Worm (Caenorhabditis elegans) whole organism, young adult: ENCODE measurements around the gene fezf-1.

Experiments used
- C06A6.2 ChIP-seq: fragments of 200-800 bp; sonication (Bioruptor generic); conservative IDR thresholded peaks from 2 replicates; pipeline ENCODE4 v1.3.6; 2022; ENCODE audit warnings: missing genetic modification characterization, missing compliant biosample characterization
- F39B2.1 ChIP-seq: fragments of 200-800 bp; sonication (Bioruptor generic); IDR thresholded peaks from 2 replicates; pipeline ENCODE4 v1.3.6; 2022; ENCODE audit warnings: missing genetic modification reagents, missing genetic modification characterization, missing compliant biosample characterization
- F49E8.2 ChIP-seq: sonication (generic microtip); optimal IDR thresholded peaks from 3 replicates; lab custom pipeline; 2017; ENCODE audit warnings: missing genetic modification characterization, mild to moderate bottlenecking, missing compliant biosample characterization, antibody characterized with exemption, moderate library complexity; ENCODE audit not compliant: insufficient read depth
- F57A8.1 ChIP-seq: fragments of 200-800 bp; sonication (Bioruptor generic); optimal IDR thresholded peaks from 2 replicates; lab custom pipeline; 2018; ENCODE audit warnings: mild to moderate bottlenecking, missing genetic modification characterization, moderate library complexity, missing compliant biosample characterization
- K12H6.12 ChIP-seq: fragments of 200-800 bp; sonication (Bioruptor generic); optimal IDR thresholded peaks from 2 replicates; lab custom pipeline; 2018; ENCODE audit warnings: mild to moderate bottlenecking, missing genetic modification characterization, missing compliant biosample characterization
- T07F8.4 ChIP-seq: sonication (generic microtip); optimal IDR thresholded peaks from 2 replicates; lab custom pipeline; 2016; ENCODE audit warnings: mild to moderate bottlenecking, missing genetic modification characterization, moderate library complexity, missing compliant biosample characterization
- Y56A3A.18 ChIP-seq: fragments of 200-800 bp; sonication (Bioruptor generic); IDR thresholded peaks from 2 replicates; pipeline ENCODE4 v1.3.6; 2022; ENCODE audit warnings: missing genetic modification reagents, missing genetic modification characterization, missing compliant biosample characterization
- Y79H2A.3 ChIP-seq: fragments of 200-800 bp; sonication (Bioruptor generic); conservative IDR thresholded peaks from 2 replicates; pipeline ENCODE4 v1.3.6; 2022; ENCODE audit warnings: missing genetic modification reagents, missing genetic modification characterization, missing compliant biosample characterization
- aptf-2 ChIP-seq: fragments of 200-800 bp; sonication (Bioruptor generic); conservative IDR thresholded peaks from 2 replicates; pipeline ENCODE4 v1.3.6; 2022; ENCODE audit warnings: missing genetic modification reagents, missing genetic modification characterization, missing compliant biosample characterization
- aptf-3 ChIP-seq: fragments of 200-800 bp; sonication (Bioruptor generic); IDR thresholded peaks from 2 replicates; pipeline ENCODE4 v1.3.6; 2022; ENCODE audit warnings: missing genetic modification characterization, missing compliant biosample characterization
- attf-5 ChIP-seq: fragments of 200-800 bp; sonication (Bioruptor generic); optimal IDR thresholded peaks from 2 replicates; lab custom pipeline; 2018; ENCODE audit warnings: mild to moderate bottlenecking, missing genetic modification characterization, missing compliant biosample characterization
- attf-6 ChIP-seq: fragments of 200-800 bp; sonication (Bioruptor generic); IDR thresholded peaks from 2 replicates; pipeline ENCODE4 v1.3.6; 2022; ENCODE audit warnings: missing genetic modification reagents, missing genetic modification characterization, missing compliant biosample characterization
- bed-1 ChIP-seq: fragments of 200-800 bp; sonication (Bioruptor generic); IDR thresholded peaks from 2 replicates; pipeline ENCODE4 v1.3.6; 2022; ENCODE audit warnings: missing genetic modification reagents, missing genetic modification characterization, missing compliant biosample characterization
- cebp-1 ChIP-seq, 2 experiments: fragments of 200-800 bp in 1 of 2; sonication (Bioruptor generic) in 1 of 2; sonication (generic microtip) in 1 of 2; IDR thresholded peaks in 1 of 2; optimal IDR thresholded peaks in 1 of 2; 2 replicates each; pipeline versions ENCODE4 v1.3.6 to Lab custom; 2017 to 2022; ENCODE audit warnings: missing compliant biosample characterization in 2 of 2, missing genetic modification characterization in 2 of 2, mild to moderate bottlenecking in 1 of 2, missing genetic modification reagents in 1 of 2, moderate library complexity in 1 of 2
- cebp-2 ChIP-seq: fragments of 200-800 bp; sonication (Bioruptor generic); IDR thresholded peaks from 2 replicates; pipeline ENCODE4 v1.3.6; 2022; ENCODE audit warnings: missing genetic modification characterization, missing compliant biosample characterization
- ceh-100 ChIP-seq: fragments of 200-800 bp; sonication (Bioruptor generic); IDR thresholded peaks from 2 replicates; pipeline ENCODE4 v1.3.6; 2022; ENCODE audit warnings: missing genetic modification reagents, missing genetic modification characterization, missing compliant biosample characterization
- ceh-91 ChIP-seq: fragments of 200-800 bp; sonication (Bioruptor generic); IDR thresholded peaks from 2 replicates; pipeline ENCODE4 v1.3.6; 2022; ENCODE audit warnings: missing genetic modification reagents, missing genetic modification characterization, missing compliant biosample characterization
- chd-7 ChIP-seq: sonication (generic microtip); optimal IDR thresholded peaks from 2 replicates; lab custom pipeline; 2016; ENCODE audit warnings: mild to moderate bottlenecking, missing genetic modification characterization, moderate library complexity, missing compliant biosample characterization
- die-1 ChIP-seq: sonication (generic microtip); optimal IDR thresholded peaks from 2 replicates; lab custom pipeline; 2016; ENCODE audit warnings: missing genotype, mild to moderate bottlenecking, missing genetic modification characterization, missing compliant biosample characterization
- egl-44 ChIP-seq: fragments of 200-800 bp; sonication (Bioruptor generic); IDR thresholded peaks from 2 replicates; pipeline ENCODE4 v1.3.6; 2022; ENCODE audit warnings: missing genetic modification reagents, missing genetic modification characterization, missing compliant biosample characterization
- ets-4 ChIP-seq: fragments of 200-800 bp; sonication (Bioruptor generic); optimal IDR thresholded peaks from 2 replicates; lab custom pipeline; 2018; ENCODE audit warnings: mild to moderate bottlenecking, missing genetic modification characterization, missing compliant biosample characterization
- hlh-26 ChIP-seq: fragments of 200-800 bp; sonication (Bioruptor generic); conservative IDR thresholded peaks from 2 replicates; pipeline ENCODE4 v1.3.6; 2022; ENCODE audit warnings: missing genetic modification reagents, missing genetic modification characterization, missing compliant biosample characterization
- hsf-1 ChIP-seq: fragments of 200-800 bp; sonication (Bioruptor generic); IDR thresholded peaks from 2 replicates; pipeline ENCODE4 v1.3.6; 2022; ENCODE audit warnings: missing genetic modification reagents, missing genetic modification characterization, missing compliant biosample characterization
- lag-1 ChIP-seq: fragments of 200-800 bp; sonication (Bioruptor generic); IDR thresholded peaks from 2 replicates; pipeline ENCODE4 v1.3.6; 2022; ENCODE audit warnings: missing genetic modification reagents, missing genetic modification characterization, missing compliant biosample characterization
- let-607 ChIP-seq, 2 experiments: fragments of 200-800 bp in 1 of 2; sonication (Bioruptor generic) in 1 of 2; sonication (generic microtip) in 1 of 2; optimal IDR thresholded peaks; 2 replicates each; lab custom pipeline; 2016 to 2018; ENCODE audit warnings: mild to moderate bottlenecking in 2 of 2, missing compliant biosample characterization in 2 of 2, missing genetic modification characterization in 2 of 2, moderate library complexity in 2 of 2, missing genotype in 1 of 2
- lsl-1 ChIP-seq: fragments of 200-800 bp; sonication (Bioruptor generic); optimal IDR thresholded peaks from 2 replicates; lab custom pipeline; 2018; ENCODE audit warnings: mild to moderate bottlenecking, missing genetic modification characterization, moderate library complexity, missing compliant biosample characterization
- lsy-27 ChIP-seq: sonication (generic microtip); optimal IDR thresholded peaks from 2 replicates; lab custom pipeline; 2017; ENCODE audit warnings: missing genetic modification characterization, mild to moderate bottlenecking, missing compliant biosample characterization, antibody characterized with exemption, missing genotype, borderline replicate concordance; ENCODE audit not compliant: insufficient read depth
- madf-10 ChIP-seq: sonication (generic microtip); optimal IDR thresholded peaks from 2 replicates; lab custom pipeline; 2016; ENCODE audit warnings: mild to moderate bottlenecking, missing genetic modification characterization, missing compliant biosample characterization
- nfya-1 ChIP-seq: sonication (generic microtip); optimal IDR thresholded peaks from 2 replicates; lab custom pipeline; 2017; ENCODE audit warnings: antibody characterized with exemption, missing compliant biosample characterization, missing genetic modification characterization, borderline replicate concordance; ENCODE audit not compliant: insufficient read depth
- nfya-2 ChIP-seq: fragments of 200-800 bp; sonication (Bioruptor generic); IDR thresholded peaks from 2 replicates; pipeline ENCODE4 v1.3.6; 2022; ENCODE audit warnings: missing genetic modification reagents, missing genetic modification characterization, missing compliant biosample characterization
- nhr-179 ChIP-seq: sonication (generic microtip); optimal IDR thresholded peaks from 2 replicates; lab custom pipeline; 2016; ENCODE audit warnings: mild to moderate bottlenecking, missing genetic modification characterization, missing compliant biosample characterization
- nhr-27 ChIP-seq: fragments of 200-800 bp; sonication (Bioruptor generic); optimal IDR thresholded peaks from 2 replicates; lab custom pipeline; 2018; ENCODE audit warnings: mild to moderate bottlenecking, missing genetic modification characterization, moderate library complexity, missing compliant biosample characterization
- nhr-90 ChIP-seq: sonication (generic microtip); optimal IDR thresholded peaks from 2 replicates; lab custom pipeline; 2016; ENCODE audit warnings: missing genotype, mild to moderate bottlenecking, missing genetic modification characterization, missing compliant biosample characterization
- pha-4 ChIP-seq: fragments of 150-350 bp; sonication (generic microtip); optimal IDR thresholded peaks from 2 replicates; lab custom pipeline; 2014; ENCODE audit warnings: missing biosample characterization, missing genetic modification reagents, missing genetic modification characterization
- rcor-1 ChIP-seq: fragments of 200-800 bp; sonication (Bioruptor generic); IDR thresholded peaks from 2 replicates; pipeline ENCODE4 v1.3.6; 2022; ENCODE audit warnings: missing genetic modification reagents, missing genetic modification characterization, missing compliant biosample characterization
- snpc-3.4 ChIP-seq: sonication (generic microtip); optimal IDR thresholded peaks from 2 replicates; lab custom pipeline; 2017; ENCODE audit warnings: missing genetic modification characterization, mild to moderate bottlenecking, missing compliant biosample characterization, antibody characterized with exemption, moderate library complexity, missing genotype, missing genetic modification reagents
- snpc-4 ChIP-seq, 5 experiments: fragments of 150-350 bp in 1 of 5; sonication (generic microtip) in 4 of 5; optimal IDR thresholded peaks; 2 replicates each; lab custom pipeline; 2014 to 2018; ENCODE audit warnings: missing genetic modification characterization in 5 of 5, missing biosample characterization in 3 of 5, antibody characterized with exemption in 2 of 5, mild to moderate bottlenecking in 2 of 5, missing compliant biosample characterization in 2 of 5, missing genotype in 2 of 5, moderate library complexity in 2 of 5, missing genetic modification reagents in 1 of 5
- sptf-2 ChIP-seq: fragments of 200-800 bp; sonication (Bioruptor generic); optimal IDR thresholded peaks from 2 replicates; lab custom pipeline; 2018; ENCODE audit warnings: mild to moderate bottlenecking, missing genetic modification characterization, missing compliant biosample characterization
- tbp1 ChIP-seq: fragments of 200-800 bp; sonication (Bioruptor generic); optimal IDR thresholded peaks from 2 replicates; lab custom pipeline; 2018; ENCODE audit warnings: mild to moderate bottlenecking, missing genetic modification characterization, missing compliant biosample characterization
- tlf-1 ChIP-seq: fragments of 200-800 bp; sonication (Bioruptor generic); optimal IDR thresholded peaks from 2 replicates; lab custom pipeline; 2018; ENCODE audit warnings: mild to moderate bottlenecking, missing genetic modification characterization, missing compliant biosample characterization
- unc-62 ChIP-seq: fragments of 150-350 bp; optimal IDR thresholded peaks from 2 replicates; lab custom pipeline; 2014; ENCODE audit warnings: missing biosample characterization, missing genetic modification reagents, missing genetic modification characterization
- zfh-2 ChIP-seq: fragments of 200-800 bp; sonication (Bioruptor generic); conservative IDR thresholded peaks from 2 replicates; pipeline ENCODE4 v1.3.6; 2022; ENCODE audit warnings: missing genetic modification reagents, missing genetic modification characterization, missing compliant biosample characterization
- zim-3 ChIP-seq: sonication (generic microtip); optimal IDR thresholded peaks from 2 replicates; lab custom pipeline; 2017; ENCODE audit warnings: mild to moderate bottlenecking, missing genetic modification characterization, moderate library complexity, missing compliant biosample characterization
- ztf-26 ChIP-seq: sonication (generic microtip); optimal IDR thresholded peaks from 2 replicates; lab custom pipeline; 2017; ENCODE audit warnings: missing genetic modification characterization, missing compliant biosample characterization
- ztf-28 ChIP-seq: fragments of 200-800 bp; sonication (Bioruptor generic); IDR thresholded peaks from 2 replicates; pipeline ENCODE4 v1.3.6; 2022; ENCODE audit warnings: missing genetic modification reagents, missing genetic modification characterization, missing compliant biosample characterization
- ztf-6 ChIP-seq: fragments of 200-800 bp; sonication (Bioruptor generic); IDR thresholded peaks from 2 replicates; pipeline ENCODE4 v1.3.6; 2022; ENCODE audit warnings: missing genetic modification reagents, missing genetic modification characterization, missing compliant biosample characterization

Gene fezf-1

ce11 chrIV:13510049-13510448 lies 44.2 kb downstream of the fezf-1 start (continued):
- TF ChIP-seq ceh-91 = no peak
- TF ChIP-seq ztf-6 (GFP tag; lab: Robert Waterston, UW) = no peak
- TF ChIP-seq bed-1 (GFP tag; lab: Robert Waterston, UW) = no peak
- peak; percentile 92 for TF ChIP-seq attf-6
- no peak for TF ChIP-seq aptf-3 (GFP tag; lab: Robert Waterston, UW)
- TF ChIP-seq unc-62 = no peak
- TF ChIP-seq lag-1 = no peak
- TF ChIP-seq lsy-27 = no peak
- peak; percentile 14; the same call in 1 of the 2 replicates for TF ChIP-seq Y56A3A.18
- peak; percentile 32 for TF ChIP-seq tbp1 (GFP tag; lab: Kevin White, UChicago)
- TF ChIP-seq sptf-2 (GFP tag; lab: Kevin White, UChicago) = no peak
- TF ChIP-seq cebp-1 (GFP tag; IDR thresholded peaks at IDR 0.05; lab: Robert Waterston, UW) = no peak
- TF ChIP-seq cebp-1 (tag; optimal IDR thresholded peaks at IDR 0.05; lab: Kevin White, UChicago) = peak; percentile 38
- no peak for TF ChIP-seq K12H6.12
- TF ChIP-seq tlf-1 (GFP tag; lab: Kevin White, UChicago) = peak; percentile 31
- TF ChIP-seq snpc-4 (GFP tag; optimal IDR thresholded peaks at IDR 0.05; lab: Kevin White, UChicago) = peak; percentile 40
- TF ChIP-seq snpc-4 (tag; optimal IDR thresholded peaks at IDR 0.05; lab: Kevin White, UChicago) = peak in 1 of 4 experiments; percentile 83
- TF ChIP-seq cebp-2 = 0 out of 2 replicates have a peak, but pooled peaks have one; percentile 18
- TF ChIP-seq madf-10 = no peak
- TF ChIP-seq ztf-26 (tag; lab: Kevin White, UChicago) = no peak
- TF ChIP-seq rcor-1 (GFP tag; lab: Robert Waterston, UW) = peak; percentile 44
- no peak for TF ChIP-seq chd-7 (tag; lab: Kevin White, UChicago)
- TF ChIP-seq zfh-2 (GFP tag; lab: Robert Waterston, UW) = no peak
- TF ChIP-seq attf-5 (GFP tag; lab: Kevin White, UChicago) = no peak
- no peak for TF ChIP-seq die-1 (tag; lab: Kevin White, UChicago)
- TF ChIP-seq hlh-26 (GFP tag; lab: Robert Waterston, UW) = no peak
- TF ChIP-seq zim-3 = no peak
- TF ChIP-seq hsf-1 = peak; percentile 76
- TF ChIP-seq aptf-2 (GFP tag; lab: Robert Waterston, UW) = no peak
- TF ChIP-seq nhr-90 (tag; lab: Kevin White, UChicago) = no peak
- TF ChIP-seq egl-44 (GFP tag; lab: Robert Waterston, UW) = no peak
- TF ChIP-seq ztf-28 (GFP tag; lab: Robert Waterston, UW) = 0 out of 2 replicates have a peak, but pooled peaks have one; percentile 28
- no peak for TF ChIP-seq ceh-100 (GFP tag; lab: Robert Waterston, UW)
- TF ChIP-seq pha-4 (tag; lab: Kevin White, UChicago) = no peak
- peak; percentile 87 for TF ChIP-seq Y79H2A.3 (GFP tag; lab: Robert Waterston, UW)
- TF ChIP-seq nfya-2 (GFP tag; lab: Robert Waterston, UW) = 0 out of 2 replicates have a peak, but pooled peaks have one; percentile 30
- TF ChIP-seq snpc-3.4 (tag; lab: Kevin White, UChicago) = peak; percentile 44
- TF ChIP-seq F39B2.1 (GFP tag; lab: Robert Waterston, UW) = peak; percentile 25; the same call in 1 of the 2 replicates
- TF ChIP-seq F49E8.2 = peak; percentile 66
- TF ChIP-seq ets-4 (GFP tag; lab: Kevin White, UChicago) = no peak
- TF ChIP-seq nfya-1 (tag; lab: Kevin White, UChicago) = no peak
- no peak for TF ChIP-seq F57A8.1 (GFP tag; lab: Kevin White, UChicago)
- no peak for TF ChIP-seq lsl-1 (GFP tag; lab: Kevin White, UChicago)
- no peak for TF ChIP-seq C06A6.2
- TF ChIP-seq nhr-179 (tag; lab: Kevin White, UChicago) = no peak
- no peak for TF ChIP-seq T07F8.4 (tag; lab: Kevin White, UChicago)
- no peak for TF ChIP-seq nhr-27
- no peak for TF ChIP-seq let-607 (tag; optimal IDR thresholded peaks at IDR 0.05; lab: Kevin White, UChicago)
